Worm (Caenorhabditis elegans) whole organism, young adult: ENCODE data around the gene B0361.11.

Experiments used
- B0019.2 ChIP-seq: fragments of 200-800 bp; sonication (Bioruptor generic); conservative IDR thresholded peaks from 2 replicates; pipeline ENCODE4 v1.3.6; 2022; ENCODE audit warnings: missing genetic modification reagents, missing genetic modification characterization, missing compliant biosample characterization
- B0336.3 ChIP-seq: fragments of 200-800 bp; sonication (Bioruptor generic); IDR thresholded peaks from 2 replicates; pipeline ENCODE4 v1.3.6; 2022; ENCODE audit warnings: missing genetic modification characterization, missing compliant biosample characterization
- C06A6.2 ChIP-seq: fragments of 200-800 bp; sonication (Bioruptor generic); conservative IDR thresholded peaks from 2 replicates; pipeline ENCODE4 v1.3.6; 2022; ENCODE audit warnings: missing genetic modification characterization, missing compliant biosample characterization
- D2030.7 ChIP-seq: fragments of 200-800 bp; sonication (Bioruptor generic); IDR thresholded peaks from 2 replicates; pipeline ENCODE4 v1.3.6; 2022; ENCODE audit warnings: missing genetic modification reagents, missing genetic modification characterization, missing compliant biosample characterization
- F33H1.4 ChIP-seq: fragments of 200-800 bp; sonication (Bioruptor generic); IDR thresholded peaks from 2 replicates; pipeline ENCODE4 v1.3.6; 2022; ENCODE audit warnings: missing genetic modification reagents, missing genetic modification characterization, missing compliant biosample characterization
- F39B2.1 ChIP-seq: fragments of 200-800 bp; sonication (Bioruptor generic); IDR thresholded peaks from 2 replicates; pipeline ENCODE4 v1.3.6; 2022; ENCODE audit warnings: missing genetic modification reagents, missing genetic modification characterization, missing compliant biosample characterization
- F49E8.2 ChIP-seq: sonication (generic microtip); optimal IDR thresholded peaks from 3 replicates; lab custom pipeline; 2017; ENCODE audit warnings: missing genetic modification characterization, mild to moderate bottlenecking, missing compliant biosample characterization, antibody characterized with exemption, moderate library complexity; ENCODE audit not compliant: insufficient read depth
- F52B5.7 ChIP-seq: sonication (generic microtip); optimal IDR thresholded peaks from 2 replicates; lab custom pipeline; 2016; ENCODE audit warnings: mild to moderate bottlenecking, missing genetic modification characterization, missing compliant biosample characterization
- K12H6.12 ChIP-seq: fragments of 200-800 bp; sonication (Bioruptor generic); optimal IDR thresholded peaks from 2 replicates; lab custom pipeline; 2018; ENCODE audit warnings: mild to moderate bottlenecking, missing genetic modification characterization, missing compliant biosample characterization
- Y79H2A.3 ChIP-seq: fragments of 200-800 bp; sonication (Bioruptor generic); conservative IDR thresholded peaks from 2 replicates; pipeline ENCODE4 v1.3.6; 2022; ENCODE audit warnings: missing genetic modification reagents, missing genetic modification characterization, missing compliant biosample characterization
- aptf-2 ChIP-seq: fragments of 200-800 bp; sonication (Bioruptor generic); conservative IDR thresholded peaks from 2 replicates; pipeline ENCODE4 v1.3.6; 2022; ENCODE audit warnings: missing genetic modification reagents, missing genetic modification characterization, missing compliant biosample characterization
- aptf-3 ChIP-seq: fragments of 200-800 bp; sonication (Bioruptor generic); IDR thresholded peaks from 2 replicates; pipeline ENCODE4 v1.3.6; 2022; ENCODE audit warnings: missing genetic modification characterization, missing compliant biosample characterization
- attf-6 ChIP-seq: fragments of 200-800 bp; sonication (Bioruptor generic); IDR thresholded peaks from 2 replicates; pipeline ENCODE4 v1.3.6; 2022; ENCODE audit warnings: missing genetic modification reagents, missing genetic modification characterization, missing compliant biosample characterization
- bed-1 ChIP-seq: fragments of 200-800 bp; sonication (Bioruptor generic); IDR thresholded peaks from 2 replicates; pipeline ENCODE4 v1.3.6; 2022; ENCODE audit warnings: missing genetic modification reagents, missing genetic modification characterization, missing compliant biosample characterization
- cebp-2 ChIP-seq: fragments of 200-800 bp; sonication (Bioruptor generic); IDR thresholded peaks from 2 replicates; pipeline ENCODE4 v1.3.6; 2022; ENCODE audit warnings: missing genetic modification characterization, missing compliant biosample characterization
- dox-1 ChIP-seq: fragments of 200-800 bp; sonication (Bioruptor generic); IDR thresholded peaks from 2 replicates; pipeline ENCODE4 v1.3.6; 2022; ENCODE audit warnings: missing genetic modification reagents, missing genetic modification characterization, missing compliant biosample characterization
- dpff-1 ChIP-seq: sonication (generic microtip); optimal IDR thresholded peaks from 2 replicates; lab custom pipeline; 2017; ENCODE audit warnings: mild to moderate bottlenecking, missing genetic modification characterization, missing compliant biosample characterization
- efl-1 ChIP-seq: fragments of 150-350 bp; optimal IDR thresholded peaks from 2 replicates; lab custom pipeline; 2014; ENCODE audit warnings: missing biosample characterization, missing genetic modification reagents, missing genetic modification characterization
- ekl-4 ChIP-seq: fragments of 200-800 bp; sonication (Bioruptor generic); IDR thresholded peaks from 2 replicates; pipeline ENCODE4 v1.3.6; 2022; ENCODE audit warnings: missing genetic modification reagents, missing genetic modification characterization, missing compliant biosample characterization
- fkh-3 ChIP-seq: sonication (generic microtip); optimal IDR thresholded peaks from 2 replicates; lab custom pipeline; 2016; ENCODE audit warnings: mild to moderate bottlenecking, missing genetic modification characterization, missing compliant biosample characterization
- him-1 ChIP-seq: sonication (generic microtip); optimal IDR thresholded peaks from 2 replicates; lab custom pipeline; 2016; ENCODE audit warnings: missing genotype, missing genetic modification reagents, missing genetic modification characterization, missing compliant biosample characterization
- hmg-1.2 ChIP-seq: fragments of 200-800 bp; sonication (Bioruptor generic); IDR thresholded peaks from 2 replicates; pipeline ENCODE4 v1.3.6; 2022; ENCODE audit warnings: missing genetic modification reagents, missing genetic modification characterization, missing compliant biosample characterization
- hrde-1 ChIP-seq: sonication (generic microtip); optimal IDR thresholded peaks from 2 replicates; lab custom pipeline; 2016; ENCODE audit warnings: missing genetic modification characterization, mild to moderate bottlenecking, missing compliant biosample characterization, moderate library complexity, missing genotype, missing genetic modification reagents, borderline replicate concordance
- hsf-1 ChIP-seq: fragments of 200-800 bp; sonication (Bioruptor generic); IDR thresholded peaks from 2 replicates; pipeline ENCODE4 v1.3.6; 2022; ENCODE audit warnings: missing genetic modification reagents, missing genetic modification characterization, missing compliant biosample characterization
- let-526 ChIP-seq: fragments of 200-800 bp; sonication (Bioruptor generic); IDR thresholded peaks from 2 replicates; pipeline ENCODE4 v1.3.6; 2022; ENCODE audit warnings: missing genetic modification reagents, missing genetic modification characterization, missing compliant biosample characterization
- lin-26 ChIP-seq: fragments of 200-800 bp; sonication (Bioruptor generic); IDR thresholded peaks from 2 replicates; pipeline ENCODE4 v1.3.6; 2022; ENCODE audit warnings: missing genetic modification reagents, missing genetic modification characterization, missing compliant biosample characterization
- madf-3 ChIP-seq: fragments of 200-800 bp; sonication (Bioruptor generic); IDR thresholded peaks from 2 replicates; pipeline ENCODE4 v1.3.6; 2022; ENCODE audit warnings: missing genetic modification reagents, missing genetic modification characterization, missing compliant biosample characterization
- madf-6 ChIP-seq: fragments of 200-800 bp; sonication (Bioruptor generic); IDR thresholded peaks from 2 replicates; pipeline ENCODE4 v1.3.6; 2022; ENCODE audit warnings: missing genetic modification reagents, missing genetic modification characterization, missing compliant biosample characterization
- madf-8 ChIP-seq: fragments of 200-800 bp; sonication (Bioruptor generic); conservative IDR thresholded peaks from 2 replicates; pipeline ENCODE4 v1.3.6; 2022; ENCODE audit warnings: missing genetic modification reagents, missing genetic modification characterization, missing compliant biosample characterization
- nfya-2 ChIP-seq: fragments of 200-800 bp; sonication (Bioruptor generic); IDR thresholded peaks from 2 replicates; pipeline ENCODE4 v1.3.6; 2022; ENCODE audit warnings: missing genetic modification reagents, missing genetic modification characterization, missing compliant biosample characterization
- nhr-120 ChIP-seq: fragments of 200-800 bp; sonication (Bioruptor generic); IDR thresholded peaks from 2 replicates; pipeline ENCODE4 v1.3.6; 2022; ENCODE audit warnings: missing genetic modification characterization, missing compliant biosample characterization
- pbrm-1 ChIP-seq: fragments of 200-800 bp; sonication (Bioruptor generic); IDR thresholded peaks from 2 replicates; pipeline ENCODE4 v1.3.6; 2022; ENCODE audit warnings: missing genetic modification reagents, missing genetic modification characterization, missing compliant biosample characterization
- rcor-1 ChIP-seq: fragments of 200-800 bp; sonication (Bioruptor generic); IDR thresholded peaks from 2 replicates; pipeline ENCODE4 v1.3.6; 2022; ENCODE audit warnings: missing genetic modification reagents, missing genetic modification characterization, missing compliant biosample characterization
- sea-2 ChIP-seq: fragments of 200-800 bp; sonication (Bioruptor generic); IDR thresholded peaks from 2 replicates; pipeline ENCODE4 v1.3.6; 2022; ENCODE audit warnings: missing genetic modification characterization, missing compliant biosample characterization
- snpc-3.4 ChIP-seq: sonication (generic microtip); optimal IDR thresholded peaks from 2 replicates; lab custom pipeline; 2017; ENCODE audit warnings: missing genetic modification characterization, mild to moderate bottlenecking, missing compliant biosample characterization, antibody characterized with exemption, moderate library complexity, missing genotype, missing genetic modification reagents
- snpc-4 ChIP-seq, 5 experiments: fragments of 150-350 bp in 1 of 5; sonication (generic microtip) in 4 of 5; optimal IDR thresholded peaks; 2 replicates each; lab custom pipeline; 2014 to 2018; ENCODE audit warnings: missing genetic modification characterization in 5 of 5, missing biosample characterization in 3 of 5, antibody characterized with exemption in 2 of 5, mild to moderate bottlenecking in 2 of 5, missing compliant biosample characterization in 2 of 5, missing genotype in 2 of 5, moderate library complexity in 2 of 5, missing genetic modification reagents in 1 of 5
- somi-1 ChIP-seq: fragments of 200-800 bp; sonication (Bioruptor generic); optimal IDR thresholded peaks from 2 replicates; lab custom pipeline; 2018; ENCODE audit warnings: mild to moderate bottlenecking, missing genetic modification characterization, missing compliant biosample characterization
- tbp1 ChIP-seq: fragments of 200-800 bp; sonication (Bioruptor generic); optimal IDR thresholded peaks from 2 replicates; lab custom pipeline; 2018; ENCODE audit warnings: mild to moderate bottlenecking, missing genetic modification characterization, missing compliant biosample characterization
- tlf-1 ChIP-seq: fragments of 200-800 bp; sonication (Bioruptor generic); optimal IDR thresholded peaks from 2 replicates; lab custom pipeline; 2018; ENCODE audit warnings: mild to moderate bottlenecking, missing genetic modification characterization, missing compliant biosample characterization
- unc-130 ChIP-seq: sonication (generic microtip); optimal IDR thresholded peaks from 2 replicates; lab custom pipeline; 2016; ENCODE audit warnings: missing genetic modification reagents, missing genetic modification characterization, missing compliant biosample characterization
- xnd-1 ChIP-seq: sonication (generic microtip); optimal IDR thresholded peaks from 2 replicates; lab custom pipeline; 2016; ENCODE audit warnings: missing genotype, missing genetic modification reagents, missing genetic modification characterization, missing compliant biosample characterization
- ztf-18 ChIP-seq: sonication (generic microtip); optimal IDR thresholded peaks from 2 replicates; lab custom pipeline; 2016; ENCODE audit warnings: missing genotype, mild to moderate bottlenecking, missing genetic modification characterization, missing compliant biosample characterization
- ztf-25 ChIP-seq: fragments of 200-800 bp; sonication (Bioruptor generic); IDR thresholded peaks from 2 replicates; pipeline ENCODE4 v1.3.6; 2022; ENCODE audit warnings: missing genetic modification reagents, missing genetic modification characterization, missing compliant biosample characterization

The B0361.11 gene

DNA sequence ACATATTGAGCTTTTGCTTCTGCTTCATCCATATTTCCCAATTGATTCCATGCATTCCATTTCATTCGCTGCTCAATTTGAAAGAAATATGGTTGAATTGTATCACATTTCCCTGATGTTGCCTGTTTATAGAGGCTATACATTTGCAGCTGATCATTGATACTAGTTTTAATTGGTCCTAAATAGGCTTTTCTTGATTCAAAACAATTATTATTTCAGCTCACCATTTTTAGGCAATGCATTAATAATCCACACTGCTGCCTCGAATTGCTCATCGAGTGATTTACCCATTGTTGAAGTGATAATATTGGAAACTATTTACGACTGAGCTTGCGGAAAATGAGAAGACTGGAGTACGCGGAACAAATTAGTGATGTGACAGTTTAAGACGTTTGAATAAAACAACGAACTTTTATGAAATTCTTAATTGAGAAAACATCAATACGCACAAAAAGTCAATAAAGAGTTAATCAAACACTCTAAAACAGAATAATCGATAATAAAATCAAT is 31.3 kb downstream of the B0361.11 start, which contains the start of gene acbp-4:
Gene acbp-4, minus strand, starts transcription at position 510 of the 510 bp plus-strand sequence.
- TF ChIP-seq nfya-2 (no peak), aptf-3 (GFP tag; lab: Robert Waterston, UW) (no peak), sea-2 (GFP tag; lab: Robert Waterston, UW) (no peak), F52B5.7 (tag; lab: Kevin White, UChicago) (peak; percentile 11), ztf-18 (tag; lab: Kevin White, UChicago) (no peak), lin-26 (GFP tag; lab: Robert Waterston, UW) (0 out of 2 replicates have a peak, but pooled peaks have one; percentile 35), B0019.2 (no peak), ekl-4 (GFP tag; lab: Robert Waterston, UW) (no peak), unc-130 (GFP tag; lab: Kevin White, UChicago) (no peak), cebp-2 (GFP tag; lab: Robert Waterston, UW) (no peak), hsf-1 (GFP tag; lab: Robert Waterston, UW) (peak; percentile 52; the same call in 1 of the 2 replicates), him-1 (tag; lab: Kevin White, UChicago) (peak; percentile 97), madf-6 (GFP tag; lab: Robert Waterston, UW) (peak; percentile 40; the same call in 1 of the 2 replicates), attf-6 (GFP tag; lab: Robert Waterston, UW) (0 out of 2 replicates have a peak, but pooled peaks have one; percentile 14), rcor-1 (GFP tag; lab: Robert Waterston, UW) (no peak)
- TF ChIP-seq, all 124 proteins: peak for 6

DNA sequence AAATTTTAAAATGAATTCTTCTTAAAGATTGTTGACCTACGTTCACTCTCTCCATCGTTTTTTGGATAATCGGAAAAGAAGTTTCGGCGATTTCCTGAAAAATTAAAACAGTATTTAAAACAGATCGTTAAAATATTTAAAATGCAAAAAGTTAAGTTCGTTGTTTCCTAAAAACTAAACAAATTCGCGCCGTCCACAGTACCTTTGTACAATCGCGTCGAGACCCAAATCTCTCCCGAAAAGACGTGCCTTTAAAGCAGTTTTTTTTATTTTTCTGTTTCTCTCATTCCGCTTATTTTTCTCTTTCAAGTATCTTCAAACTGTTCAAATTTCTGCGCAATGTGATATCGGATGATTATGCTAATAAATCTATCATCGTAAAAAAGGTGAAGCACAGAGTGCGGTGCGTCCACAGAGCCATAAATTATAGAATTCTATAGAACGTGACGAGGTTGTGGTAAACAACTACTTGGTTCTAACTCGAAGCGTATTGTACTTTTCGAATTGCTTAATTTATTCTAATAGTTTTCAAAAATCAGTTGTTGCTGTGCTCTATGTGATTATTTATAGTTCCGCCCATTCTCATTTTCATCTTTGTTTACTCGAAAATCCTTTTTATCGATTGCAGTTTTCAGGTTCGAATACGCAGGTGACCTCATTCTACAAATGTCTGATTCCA is 33.4 kb downstream of the B0361.11 start, which contains the start of the genes F56C9.6 and F56C9.3:
Gene F56C9.6, minus strand, starts transcription at position 112 of the 679 bp plus-strand sequence.
Gene F56C9.3, plus strand, starts transcription at position 629 of the 679 bp plus-strand sequence.
- TF ChIP-seq efl-1 (GFP tag; lab: Kevin White, UChicago) (peak; percentile 95), madf-8 (GFP tag; lab: Robert Waterston, UW) (peak; percentile 66), ztf-18 (tag; lab: Kevin White, UChicago) (no peak), lin-26 (GFP tag; lab: Robert Waterston, UW) (0 out of 2 replicates have a peak, but pooled peaks have one; percentile 12), D2030.7 (GFP tag; lab: Robert Waterston, UW) (peak; percentile 79), hsf-1 (GFP tag; lab: Robert Waterston, UW) (0 out of 2 replicates have a peak, but pooled peaks have one; percentile 19), B0336.3 (GFP tag; lab: Robert Waterston, UW) (no peak), ekl-4 (GFP tag; lab: Robert Waterston, UW) (0 out of 2 replicates have a peak, but pooled peaks have one; percentile 40), hmg-1.2 (peak; percentile 12; the same call in 1 of the 2 replicates), ztf-25 (GFP tag; lab: Robert Waterston, UW) (no peak), K12H6.12 (tag; lab: Kevin White, UChicago) (no peak), F49E8.2 (peak; percentile 79), madf-6 (GFP tag; lab: Robert Waterston, UW) (peak; percentile 91), hrde-1 (tag; lab: Kevin White, UChicago) (no peak), snpc-3.4 (peak; percentile 49), dox-1 (GFP tag; lab: Robert Waterston, UW) (0 out of 2 replicates have a peak, but pooled peaks have one; percentile 4), F39B2.1 (GFP tag; lab: Robert Waterston, UW) (no peak), bed-1 (GFP tag; lab: Robert Waterston, UW) (no peak), tlf-1 (GFP tag; lab: Kevin White, UChicago) (no peak), nhr-120 (no peak), C06A6.2 (GFP tag; lab: Robert Waterston, UW) (no peak), xnd-1 (peak; percentile 74), madf-3 (GFP tag; lab: Robert Waterston, UW) (0 out of 2 replicates have a peak, but pooled peaks have one; percentile 23), fkh-3 (no peak), tbp1 (GFP tag; lab: Kevin White, UChicago) (peak; percentile 16), snpc-4 (GFP tag; optimal IDR thresholded peaks at IDR 0.05; lab: Kevin White, UChicago) (no peak), snpc-4 (tag; optimal IDR thresholded peaks at IDR 0.05; lab: Kevin White, UChicago) (peak in 1 of 4 experiments; percentile 12), Y79H2A.3 (no peak), pbrm-1 (GFP tag; lab: Robert Waterston, UW) (no peak), somi-1 (GFP tag; lab: Kevin White, UChicago) (no peak), dpff-1 (no peak), let-526 (GFP tag; lab: Robert Waterston, UW) (no peak), aptf-2 (GFP tag; lab: Robert Waterston, UW) (no peak), F33H1.4 (GFP tag; lab: Robert Waterston, UW) (peak; percentile 95)
